Fruit fly (Drosophila melanogaster): ENCODE measurements around the gene Pi4KIIalpha.

Gene Pi4KIIalpha

dm6 chr3R:5527563-5527962, 35.9 kb downstream of the Pi4KIIalpha start:
- no peak for TF ChIP-seq CG6854 (GFP tag; optimal IDR thresholded peaks at IDR 0.05)
- TF ChIP-seq Smox (GFP tag; optimal IDR thresholded peaks at IDR 0.05) = no peak
- no peak for TF ChIP-seq CG34406 (GFP tag; optimal IDR thresholded peaks at IDR 0.05)
- no peak for TF ChIP-seq Ets96B (tag; optimal IDR thresholded peaks at IDR 0.05)
- TF ChIP-seq Eip78C (GFP tag) = no peak
- no peak for TF ChIP-seq Sox102F (GFP tag; optimal IDR thresholded peaks at IDR 0.05)
- no peak for TF ChIP-seq ss (GFP tag; optimal IDR thresholded peaks at IDR 0.05)
- no peak for TF ChIP-seq Lpt (GFP tag; optimal IDR thresholded peaks at IDR 0.05)
- TF ChIP-seq CG10631 (GFP tag; optimal IDR thresholded peaks at IDR 0.05) = no peak
- no peak for TF ChIP-seq salr (GFP tag; optimal IDR thresholded peaks at IDR 0.05)
- TF ChIP-seq CG7368 (GFP tag; optimal IDR thresholded peaks at IDR 0.05) = no peak
- no peak for TF ChIP-seq CG11294 (GFP tag; IDR thresholded peaks at IDR 0.05)
- no peak for TF ChIP-seq CG4318 (GFP tag; optimal IDR thresholded peaks at IDR 0.05)
- TF ChIP-seq CG6792 (GFP tag; optimal IDR thresholded peaks at IDR 0.05) = no peak
- no peak for TF ChIP-seq fkh (GFP tag; optimal IDR thresholded peaks at IDR 0.05)
- TF ChIP-seq dac (GFP tag; optimal IDR thresholded peaks at IDR 0.05) = no peak
- TF ChIP-seq lz (GFP tag; optimal IDR thresholded peaks at IDR 0.05) = no peak

- TF ChIP-seq Blimp-1 (GFP tag; optimal IDR thresholded peaks at IDR 0.05) = no peak
- TF ChIP-seq Sox15 (GFP tag; optimal IDR thresholded peaks at IDR 0.05) = no peak
- TF ChIP-seq esn (GFP tag; optimal IDR thresholded peaks at IDR 0.05) = no peak
- no peak for TF ChIP-seq Lpt (GFP tag; optimal IDR thresholded peaks at IDR 0.05)
- TF ChIP-seq CG6808 (GFP tag; optimal IDR thresholded peaks at IDR 0.05) = no peak
- TF ChIP-seq Eip78C (GFP tag) = no peak
- TF ChIP-seq salr (GFP tag; optimal IDR thresholded peaks at IDR 0.05) = no peak
- no peak for TF ChIP-seq CG6792 (GFP tag; optimal IDR thresholded peaks at IDR 0.05)
- TF ChIP-seq CG6276 (GFP tag; optimal IDR thresholded peaks at IDR 0.05) = no peak
- TF ChIP-seq CG31627 (GFP tag; optimal IDR thresholded peaks at IDR 0.05) = no peak
- no peak for TF ChIP-seq acj6 (GFP tag; optimal IDR thresholded peaks at IDR 0.05)
- no peak for TF ChIP-seq fd85E (GFP tag; optimal IDR thresholded peaks at IDR 0.05)
- TF ChIP-seq CG3032 (tag; optimal IDR thresholded peaks at IDR 0.05) = no peak
- no peak for TF ChIP-seq CG15336 (GFP tag; IDR thresholded peaks at IDR 0.05)
- no peak for TF ChIP-seq topi (GFP tag; optimal IDR thresholded peaks at IDR 0.05)
- TF ChIP-seq pdm3 (GFP tag; optimal IDR thresholded peaks at IDR 0.05) = no peak
- TF ChIP-seq CG8632 (GFP tag; optimal IDR thresholded peaks at IDR 0.05) = no peak
- TF ChIP-seq CG1621 (tag; optimal IDR thresholded peaks at IDR 0.05) = no peak
- no peak for TF ChIP-seq Ets21C (GFP tag; optimal IDR thresholded peaks at IDR 0.05)
- TF ChIP-seq net (GFP tag; optimal IDR thresholded peaks at IDR 0.05) = no peak
These were observed 38.6 kb downstream of the Pi4KIIalpha start for dm6 chr3R:5524804-5525203.

DNA sequence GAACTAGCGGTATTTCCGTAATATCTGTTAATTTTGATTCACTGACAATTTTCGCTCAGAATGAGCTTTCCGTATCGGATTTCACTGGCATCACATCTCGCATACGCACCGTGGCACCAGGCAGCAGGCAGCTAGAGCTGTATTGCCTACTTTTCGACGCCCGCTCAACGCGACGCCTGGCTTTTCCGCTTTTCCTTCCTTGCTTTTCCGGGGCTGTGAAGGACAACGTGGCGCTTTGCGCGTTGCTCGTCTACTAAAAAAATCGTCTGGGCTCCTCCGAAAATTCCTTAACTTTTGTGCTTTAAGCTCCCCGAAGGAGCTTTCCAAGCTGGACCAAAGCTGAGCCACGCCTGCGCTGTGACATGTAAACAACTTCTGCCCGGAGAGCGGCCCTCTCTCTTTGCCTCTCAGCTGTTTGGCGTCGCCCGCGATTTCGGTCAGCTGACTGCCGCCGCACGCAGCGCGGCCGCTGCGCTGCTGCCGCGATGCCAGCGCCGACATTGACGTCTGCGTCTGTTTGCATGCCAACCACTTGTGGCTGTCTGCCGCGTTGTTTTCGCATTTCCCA, 40.3 kb downstream of the Pi4KIIalpha start, which contains the start of the genes CG43845 and Nmdar1:
CG43845 (minus strand) TSS at position 51 of the 568 bp plus-strand sequence.
Nmdar1 (minus strand) TSS at position 259 of the 568 bp plus-strand sequence.
- TF ChIP-seq CG1621 (tag; optimal IDR thresholded peaks at IDR 0.05) (no peak), CG34406 (GFP tag; optimal IDR thresholded peaks at IDR 0.05) (no peak), dac (GFP tag; optimal IDR thresholded peaks at IDR 0.05) (no peak), CG8632 (GFP tag; optimal IDR thresholded peaks at IDR 0.05) (no peak), OdsH (GFP tag; optimal IDR thresholded peaks at IDR 0.05) (no peak), cyc (GFP tag; optimal IDR thresholded peaks at IDR 0.05) (no peak), CG3919 (GFP tag; optimal IDR thresholded peaks at IDR 0.05) (no peak), CG4318 (GFP tag; optimal IDR thresholded peaks at IDR 0.05) (no peak), lz (GFP tag; optimal IDR thresholded peaks at IDR 0.05) (no peak), fd59A (GFP tag; optimal IDR thresholded peaks at IDR 0.05) (no peak), spab (GFP tag; optimal IDR thresholded peaks at IDR 0.05) (no peak), CG6808 (GFP tag; optimal IDR thresholded peaks at IDR 0.05) (no peak), CG3032 (tag; optimal IDR thresholded peaks at IDR 0.05) (no peak), Eip93F (GFP tag; optimal IDR thresholded peaks at IDR 0.05) (no peak)

All from whole organism, prepupa.